Worm (Caenorhabditis elegans): ENCODE measurements around the gene aptf-1.

DNA sequence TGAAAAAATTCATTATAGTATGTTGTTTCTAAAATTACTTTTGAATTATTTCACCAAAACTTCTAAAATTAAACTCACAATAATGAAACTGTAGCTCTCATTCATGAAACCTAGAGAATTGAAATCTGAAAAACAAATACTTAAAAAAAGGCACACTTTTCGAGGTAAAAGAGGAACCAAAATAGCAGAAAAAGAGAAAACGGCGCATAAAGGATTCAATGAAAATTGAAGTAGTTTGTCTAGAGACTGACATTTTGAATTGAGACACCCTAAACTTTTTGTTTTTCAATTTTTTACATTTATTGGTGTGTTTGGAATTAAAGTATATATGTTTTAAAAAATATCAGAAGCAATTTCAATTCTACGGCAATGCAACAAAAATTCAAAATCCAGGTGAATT, 16.2 kb downstream of the aptf-1 start, which contains the start of gene dgk-5:
- TF ChIP-seq ama-1 (optimal IDR thresholded peaks at IDR 0.05) (no peak), tbx-37 (GFP tag; conservative IDR thresholded peaks at IDR 0.05) (no peak), pes-1 (GFP tag; IDR thresholded peaks at IDR 0.05) (no peak), sea-1 (GFP tag; conservative IDR thresholded peaks at IDR 0.05) (no peak), hmg-4 (GFP tag; optimal IDR thresholded peaks at IDR 0.05) (no peak), hmbx-1 (tag; optimal IDR thresholded peaks at IDR 0.05) (no peak), scrt-1 (GFP tag; IDR thresholded peaks at IDR 0.05) (no peak), tbx-11 (GFP tag; IDR thresholded peaks at IDR 0.05) (no peak), tra-4 (tag; optimal IDR thresholded peaks at IDR 0.05) (no peak)

Measured in whole organism, early embryonic.